Worm (Caenorhabditis elegans) whole organism, L1 larva: Measurements from ENCODE around the gene gdi-1.

Experiments used
- C04F5.9 ChIP-seq: sonication (generic microtip); optimal IDR thresholded peaks from 2 replicates; lab custom pipeline; 2016; ENCODE audit warnings: missing genetic modification characterization, missing compliant biosample characterization
- aly-2 ChIP-seq: fragments of 150-350 bp; optimal IDR thresholded peaks from 2 replicates; lab custom pipeline; 2014; ENCODE audit warnings: missing biosample characterization, missing genetic modification characterization
- ces-1 ChIP-seq: fragments of 150-350 bp; optimal IDR thresholded peaks from 2 replicates; lab custom pipeline; 2014; ENCODE audit warnings: missing biosample characterization, missing genetic modification reagents, missing genetic modification characterization
- lin-13 ChIP-seq: fragments of 150-350 bp; optimal IDR thresholded peaks from 2 replicates; lab custom pipeline; 2014; ENCODE audit warnings: missing biosample characterization, missing genetic modification reagents, missing genetic modification characterization
- nhr-12 ChIP-seq: sonication (generic microtip); optimal IDR thresholded peaks from 2 replicates; lab custom pipeline; 2017; ENCODE audit warnings: missing biosample characterization, missing genetic modification characterization
- nhr-237 ChIP-seq: fragments of 150-350 bp; optimal IDR thresholded peaks from 2 replicates; lab custom pipeline; 2014; ENCODE audit warnings: missing biosample characterization, missing genetic modification characterization
- nhr-28 ChIP-seq: fragments of 150-350 bp; optimal IDR thresholded peaks from 2 replicates; lab custom pipeline; 2014; ENCODE audit warnings: missing biosample characterization, missing genetic modification characterization
- nhr-76 ChIP-seq: sonication (generic microtip); optimal IDR thresholded peaks from 2 replicates; lab custom pipeline; 2017; ENCODE audit warnings: missing biosample characterization, missing genetic modification characterization
- sox-4 ChIP-seq: sonication (generic microtip); optimal IDR thresholded peaks from 2 replicates; lab custom pipeline; 2016; ENCODE audit warnings: missing genetic modification characterization, missing compliant biosample characterization
- sptf-1 ChIP-seq: fragments of 150-350 bp; optimal IDR thresholded peaks from 2 replicates; lab custom pipeline; 2014; ENCODE audit warnings: missing biosample characterization, missing genetic modification characterization
- tbx-2 ChIP-seq: sonication (generic microtip); optimal IDR thresholded peaks from 2 replicates; lab custom pipeline; 2016; ENCODE audit warnings: missing genetic modification characterization, missing compliant biosample characterization

DNA sequence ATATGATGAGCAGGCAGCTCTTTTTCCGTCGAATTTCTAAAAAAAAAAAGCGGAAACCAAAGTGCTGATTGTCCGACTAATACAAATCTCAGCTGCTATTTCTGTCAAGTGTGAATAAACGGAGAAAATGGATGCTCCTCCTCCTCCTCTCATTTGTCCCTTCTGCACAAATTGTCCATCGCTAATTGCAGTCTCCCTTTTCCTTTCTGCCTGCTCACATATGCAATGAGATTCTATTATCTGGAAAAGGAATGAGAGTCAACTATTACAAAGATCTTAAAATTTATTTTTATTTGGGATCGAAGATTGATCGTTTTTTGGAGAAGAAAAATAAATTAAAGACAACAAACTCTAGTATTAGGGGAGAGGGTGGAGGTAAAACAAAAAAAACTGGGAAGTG is 29.6 kb upstream of the gdi-1 start:
- TF ChIP-seq tbx-2 (no peak), sptf-1 (tag; lab: Kevin White, UChicago) (no peak), sox-4 (tag; lab: Kevin White, UChicago) (no peak), C04F5.9 (tag; lab: Kevin White, UChicago) (no peak), aly-2 (tag; lab: Kevin White, UChicago) (peak; percentile 95), lin-13 (no peak), ces-1 (GFP tag; lab: Kevin White, UChicago) (no peak), nhr-76 (no peak), nhr-28 (tag; lab: Kevin White, UChicago) (no peak), nhr-237 (no peak), nhr-12 (tag; lab: Kevin White, UChicago) (no peak)
